Fruit fly (Drosophila melanogaster) whole organism, prepupa: ENCODE measurements around the gene Cp16.

Experiments
- CG11294 ChIP-seq: fragments of 200-800 bp; sonication (Bioruptor generic); IDR thresholded peaks from 2 replicates; pipeline ENCODE4 v1.3.6; 2022; ENCODE audit warnings: missing biosample characterization, missing genetic modification characterization
- CG15336 ChIP-seq: fragments of 200-800 bp; sonication (Bioruptor generic); IDR thresholded peaks from 2 replicates; pipeline ENCODE4 v1.3.6; 2022; ENCODE audit warnings: missing biosample characterization, missing genetic modification characterization
- CG3032 ChIP-seq: fragments of 200-800 bp; optimal IDR thresholded peaks from 2 replicates; lab custom pipeline; 2019; ENCODE audit warnings: missing biosample characterization, mild to moderate bottlenecking, missing genetic modification characterization, moderate library complexity
- CG6854 ChIP-seq: fragments of 200-800 bp; sonication (Bioruptor generic); optimal IDR thresholded peaks from 2 replicates; lab custom pipeline; 2017; ENCODE audit warnings: missing biosample characterization, mild to moderate bottlenecking, missing genetic modification characterization
- Gug ChIP-seq: fragments of 200-800 bp; sonication (Bioruptor generic); IDR thresholded peaks from 2 replicates; pipeline ENCODE4 v1.3.6; 2022; ENCODE audit warnings: missing biosample characterization, missing genetic modification characterization
- Hr38 ChIP-seq: sonication (Bioruptor generic); optimal IDR thresholded peaks from 2 replicates; lab custom pipeline; 2016; ENCODE audit warnings: missing biosample characterization, missing genetic modification characterization
- Sox14 ChIP-seq: fragments of 200-800 bp; sonication (Bioruptor generic); optimal IDR thresholded peaks from 3 replicates; lab custom pipeline; 2016; ENCODE audit warnings: missing biosample characterization, missing genetic modification characterization
- dsx ChIP-seq: fragments of 200-800 bp; optimal IDR thresholded peaks from 3 replicates; lab custom pipeline; 2019; ENCODE audit warnings: missing biosample characterization, mild to moderate bottlenecking, missing genetic modification characterization, moderate library complexity; ENCODE audit not compliant: poor library complexity, severe bottlenecking
- pdm3 ChIP-seq: fragments of 200-800 bp; sonication (Bioruptor generic); optimal IDR thresholded peaks from 3 replicates; lab custom pipeline; 2016; ENCODE audit warnings: missing biosample characterization, missing genetic modification characterization

DNA sequence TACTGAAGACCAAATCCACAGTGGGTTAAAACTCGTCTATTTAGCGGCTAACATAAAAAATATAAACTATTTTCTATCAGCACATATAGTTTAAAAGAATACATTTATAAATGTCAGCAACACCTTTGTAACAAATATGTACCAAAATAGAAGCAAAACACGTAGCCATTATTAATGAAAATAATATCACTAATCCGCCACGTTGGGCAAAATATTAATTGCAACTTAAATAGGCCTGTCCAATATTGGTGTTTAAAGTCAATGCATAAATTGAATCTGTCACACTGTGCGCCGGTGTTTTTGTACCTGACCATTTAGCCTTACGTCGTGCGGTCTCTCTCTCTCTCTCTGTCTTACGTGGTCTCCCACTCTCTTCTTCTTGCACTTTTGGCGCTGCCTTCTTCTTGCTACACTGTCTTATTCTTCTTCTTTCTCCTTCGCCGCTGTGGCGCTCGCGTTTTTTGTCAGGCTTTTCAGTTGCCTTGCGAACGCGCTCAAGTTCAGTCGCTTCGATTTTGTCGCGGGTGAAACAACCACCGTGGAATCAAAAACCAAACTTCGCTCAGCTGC lies 34.3 kb downstream of the Cp16 start:
- TF ChIP-seq CG11294 (GFP tag; lab: Robert Waterston, UW) (peak; percentile 95), CG3032 (peak; percentile 99), Sox14 (GFP tag; lab: Kevin White, UChicago) (peak; percentile 99), dsx (GFP tag; lab: Kevin White, UChicago) (peak; percentile 55), CG15336 (GFP tag; lab: Robert Waterston, UW) (peak; percentile 94), CG6854 (GFP tag; lab: Kevin White, UChicago) (peak; percentile 96), Hr38 (GFP tag; lab: Kevin White, UChicago) (peak; percentile 39), Gug (peak; percentile 97), pdm3 (GFP tag; lab: Kevin White, UChicago) (peak; percentile 97)
